Fruit fly (Drosophila melanogaster) whole organism, embryonic: Measurements from ENCODE around the gene CG13721.
A peak's percentile ranks its signal among the peaks of the same experiment; 100 is the strongest.

Experiments used
- ATbp ChIP-seq: fragments of 200-800 bp; sonication (Bioruptor generic); optimal IDR thresholded peaks from 2 replicates; lab custom pipeline; 2017; ENCODE audit warnings: missing biosample characterization, mild to moderate bottlenecking, missing genetic modification characterization, missing genetic modification reagents
- Adf1 ChIP-seq: fragments of 200-800 bp; sonication (Bioruptor generic); IDR thresholded peaks from 2 replicates; pipeline ENCODE4 v1.3.6; 2022; ENCODE audit warnings: missing biosample characterization, missing genetic modification characterization
- Asciz ChIP-seq: fragments of 200-800 bp; sonication (Bioruptor generic); optimal IDR thresholded peaks from 2 replicates; lab custom pipeline; 2017; ENCODE audit warnings: missing biosample characterization, mild to moderate bottlenecking, missing genetic modification characterization, missing genetic modification reagents
- CG1024 ChIP-seq: fragments of 200-800 bp; sonication (Bioruptor generic); IDR thresholded peaks from 2 replicates; pipeline ENCODE4 v1.3.6; 2022; ENCODE audit warnings: missing biosample characterization, missing genetic modification characterization
- CG10267 ChIP-seq: fragments of 200-800 bp; sonication (Bioruptor generic); optimal IDR thresholded peaks from 2 replicates; lab custom pipeline; 2018; ENCODE audit warnings: missing biosample characterization, mild to moderate bottlenecking, missing genetic modification characterization, moderate library complexity
- CG10366 ChIP-seq: fragments of 200-800 bp; sonication (Bioruptor generic); IDR thresholded peaks from 2 replicates; pipeline ENCODE4 v1.3.6; 2022; ENCODE audit warnings: missing biosample characterization, missing genetic modification characterization
- CG10959 ChIP-seq: fragments of 200-800 bp; sonication (Bioruptor generic); IDR thresholded peaks from 2 replicates; pipeline ENCODE4 v1.3.6; 2022; ENCODE audit warnings: missing biosample characterization, missing genetic modification characterization
- CG11085 ChIP-seq: fragments of 200-800 bp; sonication (Bioruptor generic); IDR thresholded peaks from 2 replicates; pipeline ENCODE4 v1.3.6; 2022; ENCODE audit warnings: missing biosample characterization, missing genetic modification characterization
- CG13123 ChIP-seq: fragments of 200-800 bp; sonication (Bioruptor generic); optimal IDR thresholded peaks from 2 replicates; lab custom pipeline; 2016; ENCODE audit warnings: missing biosample characterization, missing genetic modification characterization
- CG14441 ChIP-seq: fragments of 200-800 bp; sonication (Bioruptor generic); IDR thresholded peaks from 2 replicates; pipeline ENCODE4 v1.3.6; 2022; ENCODE audit warnings: missing biosample characterization, missing genetic modification characterization
- CG15269 ChIP-seq: fragments of 200-800 bp; sonication (Bioruptor generic); optimal IDR thresholded peaks from 2 replicates; lab custom pipeline; 2018; ENCODE audit warnings: missing biosample characterization, mild to moderate bottlenecking, missing genetic modification characterization, moderate library complexity
- CG16863 ChIP-seq: fragments of 200-800 bp; sonication (Bioruptor generic); optimal IDR thresholded peaks from 3 replicates; lab custom pipeline; 2016; ENCODE audit warnings: missing biosample characterization, missing genetic modification characterization
- CG17359 ChIP-seq: fragments of 200-800 bp; sonication (Bioruptor generic); optimal IDR thresholded peaks from 3 replicates; lab custom pipeline; 2018; ENCODE audit warnings: missing biosample characterization, mild to moderate bottlenecking, missing genetic modification characterization, moderate library complexity
- CG18619 ChIP-seq: fragments of 200-800 bp; sonication (Bioruptor generic); optimal IDR thresholded peaks from 3 replicates; lab custom pipeline; 2017; ENCODE audit warnings: missing biosample characterization, mild to moderate bottlenecking, missing genetic modification characterization
- CG2120 ChIP-seq: fragments of 200-800 bp; sonication (Bioruptor generic); optimal IDR thresholded peaks from 3 replicates; lab custom pipeline; 2016; ENCODE audit warnings: missing biosample characterization, missing genetic modification characterization
- CG2199 ChIP-seq: fragments of 200-800 bp; sonication (Bioruptor generic); IDR thresholded peaks from 3 replicates; pipeline ENCODE4 v1.3.6; 2022; ENCODE audit warnings: missing biosample characterization, missing genetic modification characterization
- CG2678 ChIP-seq: fragments of 200-800 bp; sonication (Bioruptor generic); optimal IDR thresholded peaks from 3 replicates; lab custom pipeline; 2019; ENCODE audit warnings: missing biosample characterization, mild to moderate bottlenecking, missing genetic modification characterization, moderate library complexity
- CG32772 ChIP-seq: fragments of 200-800 bp; sonication (Bioruptor generic); IDR thresholded peaks from 2 replicates; pipeline ENCODE4 v1.3.6; 2022; ENCODE audit warnings: missing biosample characterization, missing genetic modification characterization
- CG3726 ChIP-seq: fragments of 200-800 bp; sonication (Bioruptor generic); IDR thresholded peaks from 3 replicates; pipeline ENCODE4, ENCODE4 v1.3.6; 2022; ENCODE audit warnings: missing biosample characterization, missing genetic modification characterization
- CG4360 ChIP-seq: fragments of 200-800 bp; sonication (Bioruptor generic); IDR thresholded peaks from 2 replicates; pipeline ENCODE4 v1.3.6; 2022; ENCODE audit warnings: missing biosample characterization, missing genetic modification characterization
- CG4424 ChIP-seq: fragments of 200-800 bp; sonication (Bioruptor generic); optimal IDR thresholded peaks from 3 replicates; lab custom pipeline; 2016; ENCODE audit warnings: missing biosample characterization, missing genetic modification characterization
- CG5180 ChIP-seq: fragments of 200-800 bp; sonication (Bioruptor generic); optimal IDR thresholded peaks from 3 replicates; lab custom pipeline; 2017; ENCODE audit warnings: missing biosample characterization, missing genetic modification characterization, mild to moderate bottlenecking, moderate library complexity, missing genetic modification reagents
- CG9727 ChIP-seq: fragments of 200-800 bp; sonication (Bioruptor generic); optimal IDR thresholded peaks from 3 replicates; lab custom pipeline; 2017; ENCODE audit warnings: missing biosample characterization, mild to moderate bottlenecking, missing genetic modification characterization
- E2f1 ChIP-seq: fragments of 200-800 bp; sonication (Bioruptor generic); IDR thresholded peaks from 2 replicates; pipeline ENCODE4 v1.3.6; 2022; ENCODE audit warnings: missing biosample characterization, missing genetic modification characterization
- Ets65A ChIP-seq: fragments of 200-800 bp; sonication (Bioruptor generic); peaks from one replicate; lab custom pipeline; 2016; ENCODE audit warnings: missing biosample characterization, missing genetic modification characterization
- Ets97D ChIP-seq: fragments of 200-800 bp; sonication (Bioruptor generic); optimal IDR thresholded peaks from 3 replicates; lab custom pipeline; 2016; ENCODE audit warnings: missing biosample characterization, missing genetic modification characterization
- Hr51 ChIP-seq, 2 experiments: fragments of 200-800 bp; sonication (Bioruptor generic); optimal IDR thresholded peaks; 2 replicates in 1 of 2; 3 replicates in 1 of 2; lab custom pipeline; 2016 to 2018; ENCODE audit warnings: missing biosample characterization in 2 of 2, missing genetic modification characterization in 2 of 2, mild to moderate bottlenecking in 1 of 2, moderate library complexity in 1 of 2
- Max ChIP-seq: fragments of 200-800 bp; sonication (Bioruptor generic); optimal IDR thresholded peaks from 2 replicates; lab custom pipeline; 2016; ENCODE audit warnings: missing biosample characterization, mild to moderate bottlenecking, missing genetic modification characterization
- PHDP ChIP-seq: fragments of 200-800 bp; sonication (Bioruptor generic); optimal IDR thresholded peaks from 3 replicates; lab custom pipeline; 2018; ENCODE audit warnings: missing biosample characterization, mild to moderate bottlenecking, missing genetic modification characterization, moderate library complexity
- Ptx1 ChIP-seq: fragments of 200-800 bp; sonication (Bioruptor generic); IDR thresholded peaks from 2 replicates; pipeline ENCODE4 v1.3.6; 2022; ENCODE audit warnings: missing biosample characterization, missing genetic modification characterization
- Xrp1 ChIP-seq: fragments of 200-800 bp; sonication (Bioruptor generic); IDR thresholded peaks from 2 replicates; pipeline ENCODE4 v1.3.6; 2022; ENCODE audit warnings: missing biosample characterization, missing genetic modification characterization
- bsh ChIP-seq, 2 experiments: fragments of 200-800 bp; sonication (Bioruptor generic); optimal IDR thresholded peaks; 2 replicates each; lab custom pipeline; 2017 to 2018; ENCODE audit warnings: mild to moderate bottlenecking in 2 of 2, missing biosample characterization in 2 of 2, missing genetic modification characterization in 2 of 2, moderate library complexity in 1 of 2
- chinmo ChIP-seq: fragments of 200-800 bp; sonication (Bioruptor generic); IDR thresholded peaks from 4 replicates; pipeline ENCODE4 v1.3.6; 2022; ENCODE audit warnings: missing biosample characterization, missing genetic modification characterization; ENCODE audit not compliant: partially characterized antibody
- cwo ChIP-seq: fragments of 200-800 bp; sonication (Bioruptor generic); optimal IDR thresholded peaks from 3 replicates; lab custom pipeline; 2017; ENCODE audit warnings: missing biosample characterization, missing genetic modification characterization, mild to moderate bottlenecking, moderate library complexity, missing genetic modification reagents
- danr ChIP-seq: fragments of 200-800 bp; sonication (Bioruptor generic); IDR thresholded peaks from 2 replicates; pipeline ENCODE4 v1.3.6; 2022; ENCODE audit warnings: missing biosample characterization, missing genetic modification characterization
- dmrt99B ChIP-seq: fragments of 200-800 bp; sonication (Bioruptor generic); optimal IDR thresholded peaks from 2 replicates; lab custom pipeline; 2018; ENCODE audit warnings: missing biosample characterization, mild to moderate bottlenecking, missing genetic modification characterization, moderate library complexity
- fd64A ChIP-seq: fragments of 200-800 bp; sonication (Bioruptor generic); optimal IDR thresholded peaks from 3 replicates; lab custom pipeline; 2018; ENCODE audit warnings: missing biosample characterization, mild to moderate bottlenecking, missing genetic modification characterization
- fd96Cb ChIP-seq: fragments of 200-800 bp; sonication (Bioruptor generic); optimal IDR thresholded peaks from 2 replicates; lab custom pipeline; 2018; ENCODE audit warnings: missing biosample characterization, mild to moderate bottlenecking, missing genetic modification characterization, moderate library complexity
- gfzf ChIP-seq: fragments of 200-800 bp; sonication (Bioruptor generic); optimal IDR thresholded peaks from 2 replicates; lab custom pipeline; 2016; ENCODE audit warnings: missing biosample characterization, mild to moderate bottlenecking, missing genetic modification characterization, moderate library complexity
- hkb ChIP-seq, 2 experiments: fragments of 200-800 bp in 1 of 2; fragments of >200 bp in 1 of 2; sonication (Bioruptor generic) in 1 of 2; IDR thresholded peaks in 1 of 2; optimal IDR thresholded peaks in 1 of 2; 2 replicates each; pipeline versions ENCODE4 v1.3.6 to Lab custom; 2017 to 2022; ENCODE audit warnings: missing biosample characterization in 1 of 2, missing genetic modification characterization in 1 of 2
- klu ChIP-seq: fragments of 200-800 bp; sonication (Bioruptor generic); IDR thresholded peaks from 2 replicates; pipeline ENCODE4 v1.3.6; 2022; ENCODE audit warnings: missing biosample characterization, missing genetic modification characterization
- lov ChIP-seq, 2 experiments: fragments of 200-800 bp in 1 of 2; fragments of >200 bp in 1 of 2; sonication (Bioruptor generic) in 1 of 2; IDR thresholded peaks in 1 of 2; optimal IDR thresholded peaks in 1 of 2; 2 replicates in 1 of 2; 3 replicates in 1 of 2; pipeline versions ENCODE4 v1.3.6 to Lab custom; 2017 to 2022; ENCODE audit warnings: missing biosample characterization in 1 of 2, missing genetic modification characterization in 1 of 2
- pnt ChIP-seq: fragments of 200-800 bp; sonication (Bioruptor generic); optimal IDR thresholded peaks from 3 replicates; lab custom pipeline; 2016; ENCODE audit warnings: missing biosample characterization, missing genetic modification characterization
- sc ChIP-seq, 3 experiments: fragments of >200 bp in 2 of 3; fragments of 200-800 bp in 1 of 3; sonication (Bioruptor generic) in 1 of 3; optimal IDR thresholded peaks; 2 replicates in 2 of 3; 3 replicates in 1 of 3; lab custom pipeline; 2017; ENCODE audit warnings: mild to moderate bottlenecking in 1 of 3, missing biosample characterization in 1 of 3, missing genetic modification characterization in 1 of 3, missing genetic modification reagents in 1 of 3
- stwl ChIP-seq: fragments of 200-800 bp; sonication (Bioruptor generic); optimal IDR thresholded peaks from 3 replicates; lab custom pipeline; 2018; ENCODE audit warnings: missing biosample characterization, mild to moderate bottlenecking, missing genetic modification characterization, moderate library complexity
- tap ChIP-seq: fragments of 200-800 bp; optimal IDR thresholded peaks from 3 replicates; lab custom pipeline; 2019; ENCODE audit warnings: missing biosample characterization, mild to moderate bottlenecking, missing genetic modification characterization, moderate library complexity
- z ChIP-seq: fragments of 200-800 bp; sonication (Bioruptor generic); IDR thresholded peaks from 3 replicates; pipeline ENCODE4 v1.3.6; 2022; ENCODE audit warnings: missing biosample characterization, missing genetic modification characterization

The CG13721 gene

DNA sequence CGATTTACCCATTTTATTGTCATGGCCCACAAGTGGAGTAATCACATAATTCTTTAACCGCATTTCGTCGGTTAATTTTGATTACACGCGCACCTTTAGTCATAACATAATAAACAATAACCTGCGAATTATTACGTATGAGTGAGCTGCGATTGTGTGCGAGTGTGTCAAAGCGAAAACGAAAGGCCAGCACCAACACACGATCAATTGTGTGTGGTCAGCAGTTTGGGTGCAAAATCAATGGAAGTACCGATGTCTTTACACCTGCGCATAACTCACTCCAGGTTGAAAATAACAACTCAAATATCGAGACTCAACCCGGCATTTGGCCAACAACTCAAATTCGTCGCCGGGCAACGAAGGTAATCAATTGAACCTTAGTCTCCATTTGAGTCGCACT, 36.9 kb upstream of the CG13721 start:
- TF ChIP-seq CG15269 (tag; lab: Kevin White, UChicago) (no peak), CG2199 (GFP tag; lab: Robert Waterston, UW) (no peak), CG2678 (no peak), gfzf (GFP tag; lab: Kevin White, UChicago) (no peak), chinmo (GFP tag; lab: Robert Waterston, UW) (0 out of 4 replicates have a peak, but pooled peaks have one; percentile 39), tap (no peak), CG10366 (GFP tag; lab: Robert Waterston, UW) (no peak), z (GFP tag; lab: Robert Waterston, UW) (peak; percentile 90)

- TF ChIP-seq Ets65A (GFP tag; lab: Kevin White, UChicago) (no peak), fd64A (GFP tag; lab: Kevin White, UChicago) (no peak), ATbp (GFP tag; lab: Kevin White, UChicago) (peak; percentile 58), Xrp1 (GFP tag; lab: Robert Waterston, UW) (peak; percentile 37; the same call in 1 of the 2 replicates), E2f1 (GFP tag; lab: Robert Waterston, UW) (0 out of 2 replicates have a peak, but pooled peaks have one; percentile 15), Hr51 (GFP tag; optimal IDR thresholded peaks at IDR 0.05; lab: Kevin White, UChicago) (peak in 1 of 2 experiments; percentile 74), Ets97D (GFP tag; lab: Kevin White, UChicago) (no peak), CG17359 (tag; lab: Kevin White, UChicago) (peak; percentile 81), CG2120 (GFP tag; lab: Kevin White, UChicago) (no peak), fd96Cb (tag; lab: Kevin White, UChicago) (peak; percentile 70), cwo (GFP tag; lab: Kevin White, UChicago) (no peak), sc (optimal IDR thresholded peaks at IDR 0.05; lab: Kevin White, UChicago) (no peak), sc (GFP tag; optimal IDR thresholded peaks at IDR 0.05; lab: Kevin White, UChicago) (no peak), stwl (tag; lab: Kevin White, UChicago) (no peak), CG1024 (no peak), danr (peak; percentile 10; the same call in 1 of the 2 replicates), CG18619 (no peak), bsh (GFP tag; optimal IDR thresholded peaks at IDR 0.05; lab: Kevin White, UChicago) (peak in 1 of 2 experiments; percentile 26), Adf1 (no peak), hkb (optimal IDR thresholded peaks at IDR 0.05; lab: Kevin White, UChicago) (no peak), hkb (GFP tag; IDR thresholded peaks at IDR 0.05; lab: Robert Waterston, UW) (peak; percentile 68), CG32772 (GFP tag; lab: Robert Waterston, UW) (peak; percentile 30; the same call in 1 of the 2 replicates), Max (GFP tag; lab: Kevin White, UChicago) (no peak), pnt (no peak), CG15269 (tag; lab: Kevin White, UChicago) (peak; percentile 53), CG3726 (GFP tag; lab: Robert Waterston, UW) (no peak), CG14441 (peak; percentile 69), CG10267 (tag; lab: Kevin White, UChicago) (peak; percentile 23), CG9727 (GFP tag; lab: Kevin White, UChicago) (no peak), dmrt99B (peak; percentile 83), CG5180 (GFP tag; lab: Kevin White, UChicago) (peak; percentile 27), CG13123 (GFP tag; lab: Kevin White, UChicago) (no peak), lov (optimal IDR thresholded peaks at IDR 0.05; lab: Kevin White, UChicago) (no peak), lov (GFP tag; IDR thresholded peaks at IDR 0.05; lab: Robert Waterston, UW) (no peak), PHDP (peak; percentile 38), CG4424 (peak; percentile 7), CG16863 (GFP tag; lab: Kevin White, UChicago) (no peak), CG11085 (no peak), Ptx1 (peak; percentile 61), CG10959 (GFP tag; lab: Robert Waterston, UW) (no peak), klu (GFP tag; lab: Robert Waterston, UW) (no peak), Asciz (GFP tag; lab: Kevin White, UChicago) (peak; percentile 53), CG4360 (GFP tag; lab: Robert Waterston, UW) (no peak)
Observed at dm6 chr3L:4533941-4534340, 36.4 kb upstream of the CG13721 start.
